Worm (Caenorhabditis elegans): ENCODE data around the gene clc-29.

DNA sequence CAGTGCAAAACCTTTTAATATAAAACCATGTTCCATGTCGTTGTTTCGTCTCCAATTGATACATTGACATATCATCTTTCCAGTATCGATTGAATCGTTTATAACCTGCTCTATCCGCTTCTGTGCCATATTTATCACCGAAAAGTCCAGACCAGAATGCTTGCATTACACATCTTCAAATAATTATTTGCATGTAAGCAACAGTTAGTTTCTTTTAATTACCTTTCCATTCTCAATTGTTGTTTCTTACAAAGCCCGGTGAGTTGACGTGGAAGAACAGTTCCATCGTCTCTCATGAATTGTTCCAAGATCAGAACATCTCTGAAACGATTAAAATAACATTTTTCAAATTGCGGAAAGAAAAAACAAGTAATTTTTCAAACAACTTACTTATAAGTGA is 16.5 kb downstream of the clc-29 start, which contains the start of gene iglr-2:
- TF ChIP-seq him-1 (tag; optimal IDR thresholded peaks at IDR 0.05) (no peak), dao-5 (tag; optimal IDR thresholded peaks at IDR 0.05) (no peak), W03F9.2 (tag; optimal IDR thresholded peaks at IDR 0.05) (no peak)

All from whole organism, L4/young adult.